Fruit fly (Drosophila melanogaster) whole organism, embryonic: ENCODE measurements around the gene CG10793.

ENCODE experiments used
- Bgb ChIP-seq: fragments of 200-800 bp; sonication (Bioruptor generic); IDR thresholded peaks from 2 replicates; pipeline ENCODE4 v1.3.6; 2022; ENCODE audit warnings: missing biosample characterization, missing genetic modification characterization; ENCODE audit not compliant: partially characterized antibody
- CG10147 ChIP-seq: fragments of 200-800 bp; sonication (Bioruptor generic); optimal IDR thresholded peaks from 2 replicates; lab custom pipeline; 2019; ENCODE audit warnings: missing biosample characterization, mild to moderate bottlenecking, missing genetic modification characterization, moderate library complexity
- CG11093 ChIP-seq: fragments of 200-800 bp; sonication (Bioruptor generic); IDR thresholded peaks from 3 replicates; pipeline ENCODE4 v1.3.6; 2022; ENCODE audit warnings: missing biosample characterization, missing genetic modification characterization
- CG15011 ChIP-seq: fragments of 200-800 bp; sonication (Bioruptor generic); optimal IDR thresholded peaks from 3 replicates; lab custom pipeline; 2018; ENCODE audit warnings: missing biosample characterization, mild to moderate bottlenecking, missing genetic modification characterization
- CG16815 ChIP-seq: fragments of 200-800 bp; sonication (Bioruptor generic); optimal IDR thresholded peaks from 3 replicates; lab custom pipeline; 2017; ENCODE audit warnings: missing biosample characterization, mild to moderate bottlenecking, missing genetic modification characterization
- CG17912 ChIP-seq: fragments of 200-800 bp; sonication (Bioruptor generic); optimal IDR thresholded peaks from 2 replicates; lab custom pipeline; 2018; ENCODE audit warnings: missing biosample characterization, mild to moderate bottlenecking, missing genetic modification characterization
- CG18262 ChIP-seq: fragments of 200-800 bp; optimal IDR thresholded peaks from 3 replicates; lab custom pipeline; 2019; ENCODE audit warnings: missing biosample characterization, mild to moderate bottlenecking, missing genetic modification characterization, moderate library complexity
- CG31388 ChIP-seq: fragments of 200-800 bp; sonication (Bioruptor generic); optimal IDR thresholded peaks from 2 replicates; lab custom pipeline; 2016; ENCODE audit warnings: missing biosample characterization, missing genetic modification characterization
- CG33213 ChIP-seq: fragments of 200-800 bp; sonication (Bioruptor generic); optimal IDR thresholded peaks from 3 replicates; lab custom pipeline; 2016; ENCODE audit warnings: missing biosample characterization, missing genetic modification characterization
- CG3838 ChIP-seq: fragments of 200-800 bp; sonication (Bioruptor generic); optimal IDR thresholded peaks from 3 replicates; lab custom pipeline; 2016; ENCODE audit warnings: missing biosample characterization, missing genetic modification characterization
- CG3847 ChIP-seq: fragments of 200-800 bp; sonication (Bioruptor generic); IDR thresholded peaks from 2 replicates; pipeline ENCODE4 v1.3.6; 2022; ENCODE audit warnings: missing biosample characterization, missing genetic modification characterization
- CG4730 ChIP-seq: fragments of 200-800 bp; sonication (Bioruptor generic); IDR thresholded peaks from 2 replicates; pipeline ENCODE4 v1.3.6; 2022; ENCODE audit warnings: missing biosample characterization, missing genetic modification characterization
- CG7357 ChIP-seq: fragments of 200-800 bp; sonication (Bioruptor generic); IDR thresholded peaks from 3 replicates; pipeline ENCODE4 v1.3.6; 2022; ENCODE audit warnings: missing biosample characterization, missing genetic modification characterization
- CG7928 ChIP-seq: fragments of 200-800 bp; sonication (Bioruptor generic); optimal IDR thresholded peaks from 2 replicates; lab custom pipeline; 2017; ENCODE audit warnings: missing biosample characterization, mild to moderate bottlenecking, missing genetic modification characterization
- E2f1 ChIP-seq: fragments of 200-800 bp; sonication (Bioruptor generic); IDR thresholded peaks from 2 replicates; pipeline ENCODE4 v1.3.6; 2022; ENCODE audit warnings: missing biosample characterization, missing genetic modification characterization
- Ets97D ChIP-seq: fragments of 200-800 bp; sonication (Bioruptor generic); optimal IDR thresholded peaks from 3 replicates; lab custom pipeline; 2016; ENCODE audit warnings: missing biosample characterization, missing genetic modification characterization
- H15 ChIP-seq: fragments of 200-800 bp; sonication (Bioruptor generic); IDR thresholded peaks from 3 replicates; pipeline ENCODE4 v1.3.6; 2022; ENCODE audit warnings: missing biosample characterization, missing genetic modification characterization
- Hmx ChIP-seq: fragments of 200-800 bp; sonication (Bioruptor generic); optimal IDR thresholded peaks from 2 replicates; lab custom pipeline; 2016; ENCODE audit warnings: missing biosample characterization, missing genetic modification characterization
- Hr3 ChIP-seq: fragments of 200-800 bp; sonication (Bioruptor generic); optimal IDR thresholded peaks from 3 replicates; lab custom pipeline; 2016; ENCODE audit warnings: missing biosample characterization, missing genetic modification characterization
- Hr51 ChIP-seq, 2 experiments: fragments of 200-800 bp; sonication (Bioruptor generic); optimal IDR thresholded peaks; 2 replicates in 1 of 2; 3 replicates in 1 of 2; lab custom pipeline; 2016 to 2018; ENCODE audit warnings: missing biosample characterization in 2 of 2, missing genetic modification characterization in 2 of 2, mild to moderate bottlenecking in 1 of 2, moderate library complexity in 1 of 2
- Lim3 ChIP-seq: fragments of 200-800 bp; sonication (Bioruptor generic); IDR thresholded peaks from 2 replicates; pipeline ENCODE4 v1.3.6; 2022; ENCODE audit warnings: missing biosample characterization, missing genetic modification characterization
- MTF-1 ChIP-seq: fragments of 200-800 bp; sonication (Bioruptor generic); optimal IDR thresholded peaks from 2 replicates; lab custom pipeline; 2018; ENCODE audit warnings: missing biosample characterization, mild to moderate bottlenecking, missing genetic modification characterization, borderline replicate concordance
- NFAT ChIP-seq: fragments of 200-800 bp; sonication (Bioruptor generic); IDR thresholded peaks from 2 replicates; pipeline ENCODE4 v1.3.6; 2022; ENCODE audit warnings: missing biosample characterization, missing genetic modification characterization
- Oaz ChIP-seq: fragments of 200-800 bp; sonication (Bioruptor generic); IDR thresholded peaks from 2 replicates; pipeline ENCODE4 v1.3.6; 2022; ENCODE audit warnings: missing biosample characterization, missing genetic modification characterization
- Pdp1 ChIP-seq, 2 experiments: fragments of 200-800 bp; sonication (Bioruptor generic); optimal IDR thresholded peaks; 3 replicates each; lab custom pipeline; 2016; ENCODE audit warnings: missing biosample characterization in 2 of 2, missing genetic modification characterization in 2 of 2, mild to moderate bottlenecking in 1 of 2, moderate library complexity in 1 of 2
- Xbp1 ChIP-seq: fragments of 200-800 bp; sonication (Bioruptor generic); optimal IDR thresholded peaks from 3 replicates; lab custom pipeline; 2016; ENCODE audit warnings: missing biosample characterization, mild to moderate bottlenecking, missing genetic modification characterization
- ara ChIP-seq: fragments of 200-800 bp; sonication (Bioruptor generic); IDR thresholded peaks from 2 replicates; pipeline ENCODE4 v1.3.6; 2022; ENCODE audit warnings: missing biosample characterization, missing genetic modification characterization
- ase ChIP-seq: fragments of 200-800 bp; sonication (Bioruptor generic); IDR thresholded peaks from 3 replicates; pipeline ENCODE4 v1.3.6; 2022; ENCODE audit warnings: missing biosample characterization, missing genetic modification characterization
- ash1 ChIP-seq: fragments of 200-800 bp; sonication (Bioruptor generic); optimal IDR thresholded peaks from 2 replicates; lab custom pipeline; 2018; ENCODE audit warnings: missing biosample characterization, mild to moderate bottlenecking, missing genetic modification characterization
- bowl ChIP-seq: fragments of 200-800 bp; sonication (Bioruptor generic); IDR thresholded peaks from 2 replicates; pipeline ENCODE4 v1.3.6; 2022; ENCODE audit warnings: missing biosample characterization, missing genetic modification characterization
- br ChIP-seq: fragments of >200 bp; optimal IDR thresholded peaks from 2 replicates; lab custom pipeline; 2017
- bsh ChIP-seq, 2 experiments: fragments of 200-800 bp; sonication (Bioruptor generic); optimal IDR thresholded peaks; 2 replicates each; lab custom pipeline; 2017 to 2018; ENCODE audit warnings: mild to moderate bottlenecking in 2 of 2, missing biosample characterization in 2 of 2, missing genetic modification characterization in 2 of 2, moderate library complexity in 1 of 2
- corto ChIP-seq: fragments of 200-800 bp; sonication (Bioruptor generic); optimal IDR thresholded peaks from 2 replicates; lab custom pipeline; 2016; ENCODE audit warnings: missing biosample characterization, mild to moderate bottlenecking, missing genetic modification characterization, moderate library complexity
- danr ChIP-seq: fragments of 200-800 bp; sonication (Bioruptor generic); IDR thresholded peaks from 2 replicates; pipeline ENCODE4 v1.3.6; 2022; ENCODE audit warnings: missing biosample characterization, missing genetic modification characterization
- disco-r ChIP-seq: fragments of 200-800 bp; sonication (Bioruptor generic); optimal IDR thresholded peaks from 2 replicates; lab custom pipeline; 2016; ENCODE audit warnings: missing biosample characterization, missing genetic modification characterization
- dpn ChIP-seq, 2 experiments: fragments of 200-800 bp; sonication (Bioruptor generic); optimal IDR thresholded peaks; 3 replicates each; lab custom pipeline; 2016; ENCODE audit warnings: missing biosample characterization in 2 of 2, missing genetic modification characterization in 2 of 2
- fd3F ChIP-seq: fragments of 200-800 bp; sonication (Bioruptor generic); optimal IDR thresholded peaks from 2 replicates; lab custom pipeline; 2018; ENCODE audit warnings: missing biosample characterization, mild to moderate bottlenecking, missing genetic modification characterization, moderate library complexity
- gro ChIP-seq: fragments of 200-800 bp; sonication (Bioruptor generic); optimal IDR thresholded peaks from 2 replicates; lab custom pipeline; 2016; ENCODE audit warnings: missing biosample characterization, missing genetic modification characterization
- jumu ChIP-seq: fragments of 200-800 bp; sonication (Bioruptor generic); optimal IDR thresholded peaks from 3 replicates; lab custom pipeline; 2016; ENCODE audit warnings: missing biosample characterization, missing genetic modification characterization
- kni ChIP-seq: fragments of 200-800 bp; sonication (Bioruptor generic); optimal IDR thresholded peaks from 3 replicates; lab custom pipeline; 2017; ENCODE audit warnings: mild to moderate bottlenecking, missing biosample characterization, missing genetic modification reagents, missing genetic modification characterization
- lov ChIP-seq, 2 experiments: fragments of 200-800 bp in 1 of 2; fragments of >200 bp in 1 of 2; sonication (Bioruptor generic) in 1 of 2; IDR thresholded peaks in 1 of 2; optimal IDR thresholded peaks in 1 of 2; 2 replicates in 1 of 2; 3 replicates in 1 of 2; pipeline versions ENCODE4 v1.3.6 to Lab custom; 2017 to 2022; ENCODE audit warnings: missing biosample characterization in 1 of 2, missing genetic modification characterization in 1 of 2
- nerfin-1 ChIP-seq: fragments of 200-800 bp; sonication (Bioruptor generic); optimal IDR thresholded peaks from 3 replicates; lab custom pipeline; 2019; ENCODE audit warnings: missing biosample characterization, mild to moderate bottlenecking, missing genetic modification characterization, moderate library complexity
- nmo ChIP-seq: fragments of 200-800 bp; sonication (Bioruptor generic); optimal IDR thresholded peaks from 2 replicates; lab custom pipeline; 2018; ENCODE audit warnings: missing biosample characterization, mild to moderate bottlenecking, missing genetic modification characterization, moderate library complexity
- phol ChIP-seq: fragments of 200-800 bp; sonication (Bioruptor generic); optimal IDR thresholded peaks from 3 replicates; lab custom pipeline; 2018; ENCODE audit warnings: missing biosample characterization, mild to moderate bottlenecking, missing genetic modification characterization, moderate library complexity
- sim ChIP-seq: fragments of 200-800 bp; sonication (Bioruptor generic); IDR thresholded peaks from 2 replicates; pipeline ENCODE4 v1.3.6; 2022; ENCODE audit warnings: missing biosample characterization, missing genetic modification characterization
- sima ChIP-seq: fragments of 200-800 bp; sonication (Bioruptor generic); optimal IDR thresholded peaks from 2 replicates; lab custom pipeline; 2016; ENCODE audit warnings: missing biosample characterization, missing genetic modification characterization
- stwl ChIP-seq: fragments of 200-800 bp; sonication (Bioruptor generic); optimal IDR thresholded peaks from 3 replicates; lab custom pipeline; 2018; ENCODE audit warnings: missing biosample characterization, mild to moderate bottlenecking, missing genetic modification characterization, moderate library complexity
- trem ChIP-seq: fragments of 200-800 bp; optimal IDR thresholded peaks from 3 replicates; lab custom pipeline; 2019; ENCODE audit warnings: missing biosample characterization, mild to moderate bottlenecking, missing genetic modification characterization, moderate library complexity
- ttk ChIP-seq: fragments of 200-800 bp; sonication (Bioruptor generic); IDR thresholded peaks from 2 replicates; pipeline ENCODE4 v2.1.2; 2022; ENCODE audit warnings: missing biosample characterization, missing genetic modification characterization
- unc-4 ChIP-seq: fragments of 200-800 bp; sonication (Bioruptor generic); IDR thresholded peaks from 2 replicates; pipeline ENCODE4 v1.3.6; 2022; ENCODE audit warnings: missing biosample characterization, missing genetic modification characterization; ENCODE audit not compliant: partially characterized antibody

CG10793 gene

DNA sequence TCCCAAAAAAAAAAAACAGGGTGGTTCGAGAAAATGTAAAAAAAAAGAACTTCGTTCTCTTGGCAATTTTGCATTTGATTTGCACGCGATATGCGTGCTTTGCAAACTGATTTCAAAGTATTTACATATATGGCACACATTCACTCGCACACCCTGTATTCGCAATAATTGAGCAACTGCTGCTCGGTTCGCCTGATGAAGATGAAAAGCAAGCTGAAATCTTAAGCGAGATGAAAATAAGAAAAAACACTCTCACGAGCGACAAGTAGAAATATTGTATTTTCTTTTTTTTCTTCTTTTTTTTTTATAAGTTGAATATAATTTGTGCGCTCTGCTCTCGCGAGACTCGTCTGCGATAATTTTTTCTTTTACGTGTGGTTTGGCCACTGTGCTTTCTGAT lies 12.8 kb upstream of the CG10793 start (continued):
- TF ChIP-seq ase (GFP tag; lab: Robert Waterston, UW) (peak; percentile 77; the same call in 2 of the 3 replicates), gro (GFP tag; lab: Kevin White, UChicago) (peak; percentile 82), jumu (GFP tag; lab: Kevin White, UChicago) (peak; percentile 57), Oaz (GFP tag; lab: Robert Waterston, UW) (peak; percentile 58), dpn (GFP tag; optimal IDR thresholded peaks at IDR 0.05; lab: Kevin White, UChicago) (peak; percentile 74 to 80), danr (GFP tag; lab: Robert Waterston, UW) (peak; percentile 46; the same call in 1 of the 2 replicates), E2f1 (GFP tag; lab: Robert Waterston, UW) (peak; percentile 80; the same call in 1 of the 2 replicates), trem (tag; lab: Kevin White, UChicago) (no peak), bsh (GFP tag; optimal IDR thresholded peaks at IDR 0.05; lab: Kevin White, UChicago) (peak in 1 of 2 experiments; percentile 52), corto (no peak), ash1 (GFP tag; lab: Kevin White, UChicago) (no peak), CG7357 (GFP tag; lab: Robert Waterston, UW) (peak; percentile 52; the same call in 2 of the 3 replicates), CG15011 (GFP tag; lab: Kevin White, UChicago) (peak; percentile 30), unc-4 (GFP tag; lab: Robert Waterston, UW) (no peak), Hmx (GFP tag; lab: Kevin White, UChicago) (peak; percentile 44), br (no peak), lov (optimal IDR thresholded peaks at IDR 0.05; lab: Kevin White, UChicago) (no peak), lov (GFP tag; IDR thresholded peaks at IDR 0.05; lab: Robert Waterston, UW) (peak; percentile 62; the same call in 2 of the 3 replicates), Bgb (GFP tag; lab: Robert Waterston, UW) (no peak), nerfin-1 (tag; lab: Kevin White, UChicago) (no peak), ara (GFP tag; lab: Robert Waterston, UW) (peak; percentile 69; the same call in 1 of the 2 replicates), nmo (GFP tag; lab: Kevin White, UChicago) (peak; percentile 52), Ets97D (peak; percentile 20), fd3F (GFP tag; lab: Kevin White, UChicago) (peak; percentile 57), NFAT (peak; percentile 80), CG10147 (peak; percentile 69), CG16815 (GFP tag; lab: Kevin White, UChicago) (peak; percentile 13), CG11093 (GFP tag; lab: Robert Waterston, UW) (peak; percentile 49; the same call in 1 of the 3 replicates), CG7928 (peak; percentile 35), kni (no peak), ttk (GFP tag; lab: Robert Waterston, UW) (peak; percentile 69), CG31388 (GFP tag; lab: Kevin White, UChicago) (no peak), stwl (no peak), CG4730 (GFP tag; lab: Robert Waterston, UW) (peak; percentile 51; the same call in 1 of the 2 replicates), Lim3 (GFP tag; lab: Robert Waterston, UW) (no peak), Xbp1 (peak; percentile 73), sim (peak; percentile 16; the same call in 1 of the 2 replicates), sima (GFP tag; lab: Kevin White, UChicago) (peak; percentile 24), CG3847 (peak; percentile 58), phol (tag; lab: Kevin White, UChicago) (peak; percentile 54), CG18262 (tag; lab: Kevin White, UChicago) (peak; percentile 33), disco-r (GFP tag; lab: Kevin White, UChicago) (peak; percentile 23), H15 (GFP tag; lab: Robert Waterston, UW) (peak; percentile 69; the same call in 2 of the 3 replicates), CG17912 (peak; percentile 47), CG3838 (GFP tag; lab: Kevin White, UChicago) (peak; percentile 39), Hr51 (GFP tag; optimal IDR thresholded peaks at IDR 0.05; lab: Kevin White, UChicago) (peak; percentile 8 to 86), Pdp1 (GFP tag; optimal IDR thresholded peaks at IDR 0.05; lab: Kevin White, UChicago) (peak; percentile 61 to 63), CG33213 (GFP tag; lab: Kevin White, UChicago) (peak; percentile 54), Hr3 (GFP tag; lab: Kevin White, UChicago) (peak; percentile 31), MTF-1 (GFP tag; lab: Kevin White, UChicago) (peak; percentile 28), bowl (GFP tag; lab: Robert Waterston, UW) (peak; percentile 69; the same call in 1 of the 2 replicates)
